Worm (Caenorhabditis elegans) whole organism, young adult: ENCODE results near the gene ogdh-2.

Experiments used
- B0019.2 ChIP-seq: fragments of 200-800 bp; sonication (Bioruptor generic); conservative IDR thresholded peaks from 2 replicates; pipeline ENCODE4 v1.3.6; 2022; ENCODE audit warnings: missing genetic modification reagents, missing genetic modification characterization, missing compliant biosample characterization
- F10E7.11 ChIP-seq: sonication (generic microtip); optimal IDR thresholded peaks from 2 replicates; lab custom pipeline; 2017; ENCODE audit warnings: mild to moderate bottlenecking, missing genetic modification characterization, moderate library complexity, missing compliant biosample characterization
- attf-5 ChIP-seq: fragments of 200-800 bp; sonication (Bioruptor generic); optimal IDR thresholded peaks from 2 replicates; lab custom pipeline; 2018; ENCODE audit warnings: mild to moderate bottlenecking, missing genetic modification characterization, missing compliant biosample characterization
- dpff-1 ChIP-seq: sonication (generic microtip); optimal IDR thresholded peaks from 2 replicates; lab custom pipeline; 2017; ENCODE audit warnings: mild to moderate bottlenecking, missing genetic modification characterization, missing compliant biosample characterization
- egrh-3 ChIP-seq: fragments of 200-800 bp; sonication (Bioruptor generic); IDR thresholded peaks from 2 replicates; pipeline ENCODE4 v1.3.6; 2022; ENCODE audit warnings: missing genetic modification reagents, missing genetic modification characterization, missing compliant biosample characterization
- hmg-1.2 ChIP-seq: fragments of 200-800 bp; sonication (Bioruptor generic); IDR thresholded peaks from 2 replicates; pipeline ENCODE4 v1.3.6; 2022; ENCODE audit warnings: missing genetic modification reagents, missing genetic modification characterization, missing compliant biosample characterization
- madf-8 ChIP-seq: fragments of 200-800 bp; sonication (Bioruptor generic); conservative IDR thresholded peaks from 2 replicates; pipeline ENCODE4 v1.3.6; 2022; ENCODE audit warnings: missing genetic modification reagents, missing genetic modification characterization, missing compliant biosample characterization
- nhr-90 ChIP-seq: sonication (generic microtip); optimal IDR thresholded peaks from 2 replicates; lab custom pipeline; 2016; ENCODE audit warnings: missing genotype, mild to moderate bottlenecking, missing genetic modification characterization, missing compliant biosample characterization
- sea-2 ChIP-seq: fragments of 200-800 bp; sonication (Bioruptor generic); IDR thresholded peaks from 2 replicates; pipeline ENCODE4 v1.3.6; 2022; ENCODE audit warnings: missing genetic modification characterization, missing compliant biosample characterization
- snpc-1.3 ChIP-seq: sonication (generic microtip); optimal IDR thresholded peaks from 2 replicates; lab custom pipeline; 2017; ENCODE audit warnings: missing genetic modification characterization, mild to moderate bottlenecking, missing compliant biosample characterization, antibody characterized with exemption, moderate library complexity, missing genotype, missing genetic modification reagents; ENCODE audit not compliant: insufficient read depth
- snpc-4 ChIP-seq, 5 experiments: fragments of 150-350 bp in 1 of 5; sonication (generic microtip) in 4 of 5; optimal IDR thresholded peaks; 2 replicates each; lab custom pipeline; 2014 to 2018; ENCODE audit warnings: missing genetic modification characterization in 5 of 5, missing biosample characterization in 3 of 5, antibody characterized with exemption in 2 of 5, mild to moderate bottlenecking in 2 of 5, missing compliant biosample characterization in 2 of 5, missing genotype in 2 of 5, moderate library complexity in 2 of 5, missing genetic modification reagents in 1 of 5
- ztf-28 ChIP-seq: fragments of 200-800 bp; sonication (Bioruptor generic); IDR thresholded peaks from 2 replicates; pipeline ENCODE4 v1.3.6; 2022; ENCODE audit warnings: missing genetic modification reagents, missing genetic modification characterization, missing compliant biosample characterization

DNA sequence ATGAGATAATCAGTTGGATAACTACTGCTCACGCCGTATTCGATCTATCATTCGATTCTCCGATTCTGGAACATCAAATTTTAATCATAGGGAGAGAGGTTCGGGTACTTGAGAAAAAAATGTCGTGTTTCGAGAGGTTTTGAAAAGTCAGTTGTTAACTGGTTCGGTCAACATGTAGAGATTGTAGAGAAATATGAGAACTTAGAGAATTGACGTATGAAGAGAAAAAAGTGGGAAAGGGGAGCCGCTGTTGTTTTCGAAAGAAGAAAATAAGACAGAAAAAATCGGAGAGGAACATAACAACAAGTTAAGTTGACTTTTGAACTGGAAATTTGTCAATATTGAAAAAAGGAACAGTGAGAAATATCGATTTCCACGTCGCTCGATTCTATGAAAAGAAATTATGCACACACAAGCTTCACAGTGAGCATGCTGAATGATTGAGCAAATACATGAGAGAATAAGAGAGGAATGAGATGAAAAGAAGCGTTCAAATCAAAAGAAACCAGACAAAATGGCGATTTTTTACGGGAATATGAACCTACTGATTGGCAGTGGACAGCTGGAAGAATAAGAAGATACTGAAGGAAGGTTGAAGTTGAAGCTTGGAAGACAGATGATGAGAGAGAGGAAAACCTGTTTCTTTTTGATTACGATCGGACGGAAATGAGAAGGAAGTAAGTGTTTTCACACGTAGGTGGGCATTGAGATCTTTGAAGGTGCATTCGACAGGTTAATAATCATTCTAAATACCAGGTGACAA lies 50.9 kb downstream of the ogdh-2 start, which contains the start of the genes T04H1.13, slfl-5 and rad-50:
- TF ChIP-seq egrh-3 (GFP tag; lab: Robert Waterston, UW) (no peak), nhr-90 (tag; lab: Kevin White, UChicago) (no peak), snpc-1.3 (no peak), B0019.2 (GFP tag; lab: Robert Waterston, UW) (no peak), sea-2 (GFP tag; lab: Robert Waterston, UW) (no peak), snpc-4 (GFP tag; optimal IDR thresholded peaks at IDR 0.05; lab: Kevin White, UChicago) (no peak), snpc-4 (tag; optimal IDR thresholded peaks at IDR 0.05; lab: Kevin White, UChicago) (no peak), madf-8 (GFP tag; lab: Robert Waterston, UW) (no peak), attf-5 (GFP tag; lab: Kevin White, UChicago) (no peak), F10E7.11 (tag; lab: Kevin White, UChicago) (no peak), hmg-1.2 (GFP tag; lab: Robert Waterston, UW) (no peak), dpff-1 (no peak), ztf-28 (no peak)
